Fruit fly (Drosophila melanogaster): ENCODE measurements around the gene SoxN.

- TF ChIP-seq CTCF (optimal IDR thresholded peaks at IDR 0.05) (no peak), CG8478 (optimal IDR thresholded peaks at IDR 0.05) (no peak)
Measured at dm6 chr2L:8855482-8855881, 30.0 kb downstream of the SoxN start.

All from S2 (cell line).